Fruit fly (Drosophila melanogaster) whole organism, embryonic: ENCODE measurements around the gene Osi16.

ENCODE experiments used
- CG15514 ChIP-seq: fragments of 200-800 bp; sonication (Bioruptor generic); optimal IDR thresholded peaks from 3 replicates; lab custom pipeline; 2017; ENCODE audit warnings: missing biosample characterization, missing genetic modification characterization, mild to moderate bottlenecking, moderate library complexity, missing genetic modification reagents
- CG3065 ChIP-seq: fragments of 200-800 bp; sonication (Bioruptor generic); optimal IDR thresholded peaks from 2 replicates; lab custom pipeline; 2016; ENCODE audit warnings: missing biosample characterization, missing genetic modification characterization
- gsb-n ChIP-seq: fragments of 200-800 bp; sonication (Bioruptor generic); optimal IDR thresholded peaks from 3 replicates; lab custom pipeline; 2018; ENCODE audit warnings: missing biosample characterization, mild to moderate bottlenecking, missing genetic modification characterization
- slbo ChIP-seq: fragments of 200-800 bp; sonication (Bioruptor generic); IDR thresholded peaks from 2 replicates; pipeline ENCODE4 v1.3.6; 2022; ENCODE audit warnings: missing biosample characterization, missing genetic modification characterization

DNA sequence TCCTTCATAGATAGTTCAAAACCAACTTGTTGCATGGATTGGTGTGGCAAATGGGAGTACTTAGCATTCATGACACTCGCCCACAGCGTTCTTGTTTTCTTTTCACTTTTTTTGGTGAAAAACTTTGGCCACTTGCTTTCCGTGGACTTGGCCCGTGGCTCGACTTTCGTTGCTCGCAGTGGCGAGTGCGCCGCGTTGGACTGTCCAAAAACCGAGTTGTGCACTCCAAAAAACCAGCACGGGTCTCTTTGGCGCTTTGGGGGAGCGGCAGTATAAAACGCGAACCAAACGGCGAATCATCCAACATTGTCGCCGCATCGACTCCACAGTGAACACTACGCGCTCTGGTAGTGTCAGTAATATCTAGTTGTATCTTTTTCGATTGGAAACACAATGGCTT lies 34.7 kb downstream of the Osi16 start, which contains the start of gene Osi20:
- TF ChIP-seq slbo (no peak), CG15514 (GFP tag; lab: Kevin White, UChicago) (no peak), gsb-n (tag; lab: Kevin White, UChicago) (no peak), CG3065 (GFP tag; lab: Kevin White, UChicago) (no peak)
